Fruit fly (Drosophila melanogaster): ENCODE results near the gene CG10638.

- no peak for TF ChIP-seq usp (GFP tag; optimal IDR thresholded peaks at IDR 0.05)
- no peak for TF ChIP-seq Dll (optimal IDR thresholded peaks at IDR 0.05)
- TF ChIP-seq psq (optimal IDR thresholded peaks at IDR 0.05), result no peak
- no peak for TF ChIP-seq pan (optimal IDR thresholded peaks at IDR 0.05)
Observed at dm6 chr3L:12482246-12482645, 18.9 kb downstream of the CG10638 start, which contains the start of gene CG33725.

Measured in whole organism.